Worm (Caenorhabditis elegans): ENCODE results near the gene F18E3.11.

- TF ChIP-seq elt-3 (tag; optimal IDR thresholded peaks at IDR 0.05), result no peak
- no peak for TF ChIP-seq unc-62 (GFP tag; optimal IDR thresholded peaks at IDR 0.05)
- no peak for TF ChIP-seq lin-13 (tag; optimal IDR thresholded peaks at IDR 0.05)
- TF ChIP-seq bed-3 (GFP tag; optimal IDR thresholded peaks at IDR 0.05), result no peak
- no peak for TF ChIP-seq nhr-237 (tag; optimal IDR thresholded peaks at IDR 0.05)
- no peak for TF ChIP-seq sem-2 (GFP tag; optimal IDR thresholded peaks at IDR 0.05)
- no peak for TF ChIP-seq nhr-28 (tag; optimal IDR thresholded peaks at IDR 0.05)
- TF ChIP-seq lsy-2 (tag; optimal IDR thresholded peaks at IDR 0.05), result no peak
- no peak for TF ChIP-seq nhr-12 (tag; optimal IDR thresholded peaks at IDR 0.05)
Measured at ce11 chrV:7446965-7447364, 33.7 kb downstream of the F18E3.11 start, which contains the start of gene F25E5.5.

Data from whole organism, mixed stage, embryonic.